Worm (Caenorhabditis elegans) whole organism, young adult: Measurements from ENCODE around the gene R13D11.4.

Experiments used
- Y79H2A.3 ChIP-seq: fragments of 200-800 bp; sonication (Bioruptor generic); conservative IDR thresholded peaks from 2 replicates; pipeline ENCODE4 v1.3.6; 2022; ENCODE audit warnings: missing genetic modification reagents, missing genetic modification characterization, missing compliant biosample characterization
- snpc-4 ChIP-seq, 5 experiments: fragments of 150-350 bp in 1 of 5; sonication (generic microtip) in 4 of 5; optimal IDR thresholded peaks; 2 replicates each; lab custom pipeline; 2014 to 2018; ENCODE audit warnings: missing genetic modification characterization in 5 of 5, missing biosample characterization in 3 of 5, antibody characterized with exemption in 2 of 5, mild to moderate bottlenecking in 2 of 5, missing compliant biosample characterization in 2 of 5, missing genotype in 2 of 5, moderate library complexity in 2 of 5, missing genetic modification reagents in 1 of 5

DNA sequence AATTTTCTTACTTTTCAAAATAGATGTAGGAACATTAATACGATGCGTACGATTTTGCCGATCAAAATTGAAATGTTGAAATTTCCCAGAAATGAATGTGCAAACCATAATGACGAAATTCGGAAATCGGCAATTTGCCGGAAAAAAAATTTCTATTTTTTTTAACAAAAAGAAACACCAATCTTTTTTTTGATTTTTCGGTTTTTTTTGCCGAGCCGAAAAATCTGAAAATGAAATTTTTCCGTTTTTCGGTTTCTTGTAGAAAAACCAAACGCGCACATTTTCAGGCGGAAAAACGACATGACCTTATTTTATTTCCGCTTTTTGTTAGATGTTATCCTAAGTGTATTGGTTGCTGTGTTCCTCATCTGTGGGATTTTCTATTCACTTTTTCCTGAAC, 36.9 kb downstream of the R13D11.4 start, which contains the start of gene srbc-13:
- TF ChIP-seq snpc-4 (GFP tag; optimal IDR thresholded peaks at IDR 0.05; lab: Kevin White, UChicago) (no peak), snpc-4 (tag; optimal IDR thresholded peaks at IDR 0.05; lab: Kevin White, UChicago) (no peak), Y79H2A.3 (GFP tag; lab: Robert Waterston, UW) (no peak)
